Fruit fly (Drosophila melanogaster) whole organism, embryonic: ENCODE results near the gene aph-1.

Source experiments
- Ada2b ChIP-seq: fragments of 200-800 bp; sonication (Bioruptor generic); IDR thresholded peaks from 2 replicates; pipeline ENCODE4 v1.3.6; 2022; ENCODE audit warnings: missing biosample characterization, missing genetic modification characterization
- CG13775 ChIP-seq: fragments of 200-800 bp; sonication (Bioruptor generic); optimal IDR thresholded peaks from 3 replicates; lab custom pipeline; 2017; ENCODE audit warnings: missing biosample characterization, mild to moderate bottlenecking, missing genetic modification characterization
- CG15479 ChIP-seq: fragments of 200-800 bp; sonication (Bioruptor generic); optimal IDR thresholded peaks from 3 replicates; lab custom pipeline; 2019; ENCODE audit warnings: missing biosample characterization, mild to moderate bottlenecking, missing genetic modification characterization, moderate library complexity
- CG17359 ChIP-seq: fragments of 200-800 bp; sonication (Bioruptor generic); optimal IDR thresholded peaks from 3 replicates; lab custom pipeline; 2018; ENCODE audit warnings: missing biosample characterization, mild to moderate bottlenecking, missing genetic modification characterization, moderate library complexity
- CG18011 ChIP-seq: fragments of 200-800 bp; sonication (Bioruptor generic); optimal IDR thresholded peaks from 2 replicates; lab custom pipeline; 2017; ENCODE audit warnings: missing biosample characterization, missing genetic modification characterization, mild to moderate bottlenecking, moderate library complexity, missing genotype
- CG18262 ChIP-seq: fragments of 200-800 bp; optimal IDR thresholded peaks from 3 replicates; lab custom pipeline; 2019; ENCODE audit warnings: missing biosample characterization, mild to moderate bottlenecking, missing genetic modification characterization, moderate library complexity
- CG18764 ChIP-seq: fragments of 200-800 bp; sonication (Bioruptor generic); optimal IDR thresholded peaks from 3 replicates; lab custom pipeline; 2016; ENCODE audit warnings: missing biosample characterization, missing genetic modification characterization
- CG31224 ChIP-seq: fragments of 200-800 bp; sonication (Bioruptor generic); IDR thresholded peaks from 2 replicates; pipeline ENCODE4 v1.3.6; 2022; ENCODE audit warnings: missing biosample characterization, missing genetic modification characterization
- CG3726 ChIP-seq: fragments of 200-800 bp; sonication (Bioruptor generic); IDR thresholded peaks from 3 replicates; pipeline ENCODE4, ENCODE4 v1.3.6; 2022; ENCODE audit warnings: missing biosample characterization, missing genetic modification characterization
- CG3838 ChIP-seq: fragments of 200-800 bp; sonication (Bioruptor generic); optimal IDR thresholded peaks from 3 replicates; lab custom pipeline; 2016; ENCODE audit warnings: missing biosample characterization, missing genetic modification characterization
- CG7271 ChIP-seq: fragments of 200-800 bp; sonication (Bioruptor generic); optimal IDR thresholded peaks from 2 replicates; lab custom pipeline; 2018; ENCODE audit warnings: missing biosample characterization, mild to moderate bottlenecking, missing genetic modification characterization, moderate library complexity
- CG8089 ChIP-seq: fragments of 200-800 bp; sonication (Bioruptor generic); optimal IDR thresholded peaks from 3 replicates; lab custom pipeline; 2016; ENCODE audit warnings: missing biosample characterization, missing genetic modification characterization
- CG9437 ChIP-seq: fragments of 200-800 bp; sonication (Bioruptor generic); optimal IDR thresholded peaks from 2 replicates; lab custom pipeline; 2018; ENCODE audit warnings: missing biosample characterization, mild to moderate bottlenecking, missing genetic modification characterization
- CG9727 ChIP-seq: fragments of 200-800 bp; sonication (Bioruptor generic); optimal IDR thresholded peaks from 3 replicates; lab custom pipeline; 2017; ENCODE audit warnings: missing biosample characterization, mild to moderate bottlenecking, missing genetic modification characterization
- CG9876 ChIP-seq: fragments of 200-800 bp; sonication (Bioruptor generic); optimal IDR thresholded peaks from 2 replicates; lab custom pipeline; 2016; ENCODE audit warnings: missing biosample characterization, missing genetic modification characterization
- CTCF ChIP-seq: fragments of 200-800 bp; sonication (Bioruptor generic); optimal IDR thresholded peaks from 2 replicates; lab custom pipeline; 2017; ENCODE audit warnings: missing biosample characterization, mild to moderate bottlenecking, missing genetic modification characterization, moderate library complexity
- Dfd ChIP-seq, 2 experiments: fragments of >200 bp; optimal IDR thresholded peaks; 2 replicates each; lab custom pipeline; 2017; ENCODE audit warnings: missing biosample characterization in 2 of 2, missing genetic modification characterization in 2 of 2
- Dp ChIP-seq: fragments of 200-800 bp; sonication (Bioruptor generic); optimal IDR thresholded peaks from 2 replicates; lab custom pipeline; 2018; ENCODE audit warnings: missing biosample characterization, mild to moderate bottlenecking, missing genetic modification characterization, moderate library complexity
- Fer1 ChIP-seq: fragments of 200-800 bp; sonication (Bioruptor generic); optimal IDR thresholded peaks from 2 replicates; lab custom pipeline; 2017; ENCODE audit warnings: missing biosample characterization, mild to moderate bottlenecking, missing genetic modification characterization
- Fer3 ChIP-seq: fragments of 200-800 bp; sonication (Bioruptor generic); optimal IDR thresholded peaks from 2 replicates; lab custom pipeline; 2018; ENCODE audit warnings: missing biosample characterization, mild to moderate bottlenecking, missing genetic modification characterization, moderate library complexity
- HLH54F ChIP-seq: fragments of 200-800 bp; sonication (Bioruptor generic); optimal IDR thresholded peaks from 3 replicates; lab custom pipeline; 2016; ENCODE audit warnings: missing biosample characterization, missing genetic modification characterization
- HLHmδ ChIP-seq: fragments of 200-800 bp; sonication (Bioruptor generic); optimal IDR thresholded peaks from 2 replicates; lab custom pipeline; 2018; ENCODE audit warnings: missing biosample characterization, mild to moderate bottlenecking, missing genetic modification characterization, moderate library complexity
- HmgZ ChIP-seq: fragments of 200-800 bp; sonication (Bioruptor generic); optimal IDR thresholded peaks from 2 replicates; lab custom pipeline; 2018; ENCODE audit warnings: missing biosample characterization, mild to moderate bottlenecking, missing genetic modification characterization
- Hr51 ChIP-seq, 2 experiments: fragments of 200-800 bp; sonication (Bioruptor generic); optimal IDR thresholded peaks; 2 replicates in 1 of 2; 3 replicates in 1 of 2; lab custom pipeline; 2016 to 2018; ENCODE audit warnings: missing biosample characterization in 2 of 2, missing genetic modification characterization in 2 of 2, mild to moderate bottlenecking in 1 of 2, moderate library complexity in 1 of 2
- Kr ChIP-seq: fragments of 200-800 bp; sonication (Bioruptor generic); optimal IDR thresholded peaks from 2 replicates; lab custom pipeline; 2017; ENCODE audit warnings: missing biosample characterization, mild to moderate bottlenecking, missing genetic modification characterization
- Nf-YA ChIP-seq: fragments of 200-800 bp; sonication (Bioruptor generic); IDR thresholded peaks from 2 replicates; pipeline ENCODE4 v1.3.6; 2022; ENCODE audit warnings: missing biosample characterization, missing genetic modification characterization
- PHDP ChIP-seq: fragments of 200-800 bp; sonication (Bioruptor generic); optimal IDR thresholded peaks from 3 replicates; lab custom pipeline; 2018; ENCODE audit warnings: missing biosample characterization, mild to moderate bottlenecking, missing genetic modification characterization, moderate library complexity
- Rx ChIP-seq: fragments of 200-800 bp; sonication (Bioruptor generic); IDR thresholded peaks from 2 replicates; pipeline ENCODE4 v1.3.6; 2022; ENCODE audit warnings: missing biosample characterization, missing genetic modification characterization
- Sox102F ChIP-seq: fragments of 200-800 bp; sonication (Bioruptor generic); optimal IDR thresholded peaks from 2 replicates; lab custom pipeline; 2018; ENCODE audit warnings: missing biosample characterization, mild to moderate bottlenecking, missing genetic modification characterization, moderate library complexity
- Stat92E ChIP-seq, 3 experiments: fragments of >200 bp in 2 of 3; fragments of 200-800 bp in 1 of 3; sonication (Bioruptor generic) in 1 of 3; optimal IDR thresholded peaks; 2 replicates each; lab custom pipeline; 2017 to 2019; ENCODE audit warnings: missing biosample characterization in 3 of 3, missing genetic modification characterization in 3 of 3, mild to moderate bottlenecking in 1 of 3, moderate library complexity in 1 of 3
- Xrp1 ChIP-seq: fragments of 200-800 bp; sonication (Bioruptor generic); IDR thresholded peaks from 2 replicates; pipeline ENCODE4 v1.3.6; 2022; ENCODE audit warnings: missing biosample characterization, missing genetic modification characterization
- ap ChIP-seq: fragments of 200-800 bp; sonication (Bioruptor generic); IDR thresholded peaks from 2 replicates; pipeline ENCODE4 v1.3.6; 2022; ENCODE audit warnings: missing biosample characterization, missing genetic modification characterization
- btn ChIP-seq: fragments of 200-800 bp; sonication (Bioruptor generic); optimal IDR thresholded peaks from 2 replicates; lab custom pipeline; 2016; ENCODE audit warnings: missing biosample characterization, missing genetic modification characterization
- chn ChIP-seq: fragments of 200-800 bp; sonication (Bioruptor generic); optimal IDR thresholded peaks from 2 replicates; lab custom pipeline; 2016; ENCODE audit warnings: missing biosample characterization, missing genetic modification characterization
- corto ChIP-seq: fragments of 200-800 bp; sonication (Bioruptor generic); optimal IDR thresholded peaks from 2 replicates; lab custom pipeline; 2016; ENCODE audit warnings: missing biosample characterization, mild to moderate bottlenecking, missing genetic modification characterization, moderate library complexity
- da ChIP-seq: fragments of 200-800 bp; sonication (Bioruptor generic); optimal IDR thresholded peaks from 2 replicates; lab custom pipeline; 2016; ENCODE audit warnings: missing biosample characterization, missing genetic modification characterization
- dmrt11E ChIP-seq: fragments of 200-800 bp; sonication (Bioruptor generic); optimal IDR thresholded peaks from 3 replicates; lab custom pipeline; 2018; ENCODE audit warnings: missing biosample characterization, mild to moderate bottlenecking, missing genetic modification characterization, moderate library complexity
- exex ChIP-seq: fragments of 200-800 bp; sonication (Bioruptor generic); optimal IDR thresholded peaks from 4 replicates; lab custom pipeline; 2018; ENCODE audit warnings: missing biosample characterization, mild to moderate bottlenecking, missing genetic modification characterization, moderate library complexity
- fd3F ChIP-seq: fragments of 200-800 bp; sonication (Bioruptor generic); optimal IDR thresholded peaks from 2 replicates; lab custom pipeline; 2018; ENCODE audit warnings: missing biosample characterization, mild to moderate bottlenecking, missing genetic modification characterization, moderate library complexity
- grn ChIP-seq: fragments of 200-800 bp; sonication (Bioruptor generic); optimal IDR thresholded peaks from 3 replicates; lab custom pipeline; 2017; ENCODE audit warnings: missing biosample characterization, missing genetic modification characterization
- gsb-n ChIP-seq: fragments of 200-800 bp; sonication (Bioruptor generic); optimal IDR thresholded peaks from 3 replicates; lab custom pipeline; 2018; ENCODE audit warnings: missing biosample characterization, mild to moderate bottlenecking, missing genetic modification characterization
- ham ChIP-seq: fragments of 200-800 bp; sonication (Bioruptor generic); IDR thresholded peaks from 2 replicates; pipeline ENCODE4 v1.3.6; 2022; ENCODE audit warnings: missing biosample characterization, missing genetic modification characterization
- jigr1 ChIP-seq: fragments of 200-800 bp; sonication (Bioruptor generic); IDR thresholded peaks from 3 replicates; pipeline ENCODE4 v1.3.6; 2022; ENCODE audit warnings: missing biosample characterization, missing genetic modification characterization
- maf-S ChIP-seq: fragments of 200-800 bp; sonication (Bioruptor generic); optimal IDR thresholded peaks from 2 replicates; lab custom pipeline; 2016; ENCODE audit warnings: missing biosample characterization, missing genetic modification characterization
- mam ChIP-seq: fragments of 200-800 bp; sonication (Bioruptor generic); optimal IDR thresholded peaks from 3 replicates; lab custom pipeline; 2016; ENCODE audit warnings: missing biosample characterization, missing genetic modification characterization
- mld ChIP-seq: fragments of 200-800 bp; sonication (Bioruptor generic); IDR thresholded peaks from 3 replicates; pipeline ENCODE4 v1.3.6; 2022; ENCODE audit warnings: missing biosample characterization, missing genetic modification characterization; ENCODE audit not compliant: partially characterized antibody
- pb ChIP-seq: fragments of 200-800 bp; sonication (Bioruptor generic); optimal IDR thresholded peaks from 3 replicates; lab custom pipeline; 2016; ENCODE audit warnings: missing biosample characterization, missing genetic modification characterization
- peb ChIP-seq: fragments of 200-800 bp; sonication (Bioruptor generic); IDR thresholded peaks from 2 replicates; pipeline ENCODE4 v1.3.6; 2022; ENCODE audit warnings: missing biosample characterization, missing genetic modification characterization
- pros ChIP-seq: fragments of 200-800 bp; sonication (Bioruptor generic); optimal IDR thresholded peaks from 3 replicates; lab custom pipeline; 2019; ENCODE audit warnings: missing biosample characterization, mild to moderate bottlenecking, missing genetic modification characterization, moderate library complexity
- repo ChIP-seq: fragments of 200-800 bp; sonication (Bioruptor generic); optimal IDR thresholded peaks from 2 replicates; lab custom pipeline; 2016; ENCODE audit warnings: missing biosample characterization, missing genetic modification characterization
- sob ChIP-seq: fragments of 200-800 bp; sonication (Bioruptor generic); IDR thresholded peaks from 2 replicates; pipeline ENCODE4 v1.3.6; 2022; ENCODE audit warnings: missing biosample characterization, missing genetic modification characterization
- sqz ChIP-seq: fragments of 200-800 bp; sonication (Bioruptor generic); optimal IDR thresholded peaks from 3 replicates; lab custom pipeline; 2018; ENCODE audit warnings: missing biosample characterization, mild to moderate bottlenecking, missing genetic modification characterization
- zfh2 ChIP-seq: fragments of 200-800 bp; sonication (Bioruptor generic); optimal IDR thresholded peaks from 2 replicates; lab custom pipeline; 2016; ENCODE audit warnings: missing biosample characterization, missing genetic modification characterization

The aph-1 gene

DNA sequence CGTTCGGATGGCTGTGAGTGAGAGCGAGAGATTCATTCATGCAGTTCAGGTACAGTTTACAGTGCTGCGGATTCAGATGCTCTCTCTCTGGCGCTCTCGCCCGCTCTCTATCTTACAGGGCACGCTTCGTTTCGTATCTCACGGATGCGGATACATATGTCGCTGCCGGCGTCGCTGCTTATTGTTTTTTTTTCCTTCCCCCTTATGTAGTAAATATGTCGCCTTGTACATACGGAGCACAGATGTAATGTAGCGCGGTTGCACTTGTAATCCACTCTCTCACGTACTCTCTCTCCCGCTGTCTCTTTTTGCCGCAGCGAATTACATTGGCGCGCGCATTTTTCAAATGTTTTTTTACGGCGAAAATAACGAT is 10.7 kb upstream of the aph-1 start (continued):
- TF ChIP-seq sob (GFP tag; lab: Robert Waterston, UW) (no peak), Sox102F (GFP tag; lab: Kevin White, UChicago) (no peak), CG9437 (GFP tag; lab: Kevin White, UChicago) (no peak), Dfd (GFP tag; optimal IDR thresholded peaks at IDR 0.05; lab: Kevin White, UChicago) (no peak), dmrt11E (tag; lab: Kevin White, UChicago) (no peak), btn (GFP tag; lab: Kevin White, UChicago) (no peak), CG18764 (no peak), corto (GFP tag; lab: Kevin White, UChicago) (peak; percentile 63), HLHmδ (peak; percentile 48), mld (GFP tag; lab: Robert Waterston, UW) (no peak), zfh2 (GFP tag; lab: Kevin White, UChicago) (no peak), ap (GFP tag; lab: Robert Waterston, UW) (no peak), CG15479 (GFP tag; lab: Kevin White, UChicago) (peak; percentile 22), CG17359 (tag; lab: Kevin White, UChicago) (no peak), da (GFP tag; lab: Kevin White, UChicago) (no peak), CG18011 (GFP tag; lab: Kevin White, UChicago) (no peak), grn (GFP tag; lab: Kevin White, UChicago) (no peak), PHDP (no peak), Dp (GFP tag; lab: Kevin White, UChicago) (peak; percentile 75), Hr51 (GFP tag; optimal IDR thresholded peaks at IDR 0.05; lab: Kevin White, UChicago) (no peak), repo (GFP tag; lab: Kevin White, UChicago) (no peak), CG3726 (GFP tag; lab: Robert Waterston, UW) (no peak), pros (GFP tag; lab: Kevin White, UChicago) (peak; percentile 86), HLH54F (no peak), sqz (peak; percentile 98), mam (GFP tag; lab: Kevin White, UChicago) (no peak), CG13775 (GFP tag; lab: Kevin White, UChicago) (no peak), exex (tag; lab: Kevin White, UChicago) (no peak), gsb-n (tag; lab: Kevin White, UChicago) (peak; percentile 14), Kr (GFP tag; lab: Kevin White, UChicago) (no peak), Ada2b (no peak), Xrp1 (GFP tag; lab: Robert Waterston, UW) (no peak), fd3F (GFP tag; lab: Kevin White, UChicago) (no peak), jigr1 (GFP tag; lab: Robert Waterston, UW) (no peak), CG31224 (GFP tag; lab: Robert Waterston, UW) (no peak), CTCF (GFP tag; lab: Kevin White, UChicago) (no peak), HmgZ (tag; lab: Kevin White, UChicago) (no peak), Stat92E (GFP tag; optimal IDR thresholded peaks at IDR 0.05; lab: Kevin White, UChicago) (peak in 1 of 3 experiments; percentile 29), Nf-YA (GFP tag; lab: Robert Waterston, UW) (no peak), Rx (GFP tag; lab: Robert Waterston, UW) (no peak), peb (GFP tag; lab: Robert Waterston, UW) (no peak), chn (no peak), Fer3 (tag; lab: Kevin White, UChicago) (no peak), CG8089 (GFP tag; lab: Kevin White, UChicago) (no peak), ham (GFP tag; lab: Robert Waterston, UW) (no peak), pb (GFP tag; lab: Kevin White, UChicago) (no peak), CG3838 (no peak), CG9876 (GFP tag; lab: Kevin White, UChicago) (no peak), CG18262 (tag; lab: Kevin White, UChicago) (no peak), Fer1 (GFP tag; lab: Kevin White, UChicago) (peak; percentile 13), maf-S (GFP tag; lab: Kevin White, UChicago) (no peak), CG9727 (no peak), CG7271 (tag; lab: Kevin White, UChicago) (no peak)
